Worm (Caenorhabditis elegans) whole organism, L1 larva: ENCODE results near the gene R13D11.10.

Source experiments
- C34B4.2 ChIP-seq: sonication (generic microtip); optimal IDR thresholded peaks from 2 replicates; lab custom pipeline; 2017; ENCODE audit warnings: mild to moderate bottlenecking, missing genetic modification characterization, missing compliant biosample characterization
- aha-1 ChIP-seq: fragments of 150-350 bp; optimal IDR thresholded peaks from 2 replicates; lab custom pipeline; 2014; ENCODE audit warnings: missing biosample characterization, missing genetic modification characterization
- aly-2 ChIP-seq: fragments of 150-350 bp; optimal IDR thresholded peaks from 2 replicates; lab custom pipeline; 2014; ENCODE audit warnings: missing biosample characterization, missing genetic modification characterization
- ama-1 ChIP-seq: fragments of 150-350 bp; optimal IDR thresholded peaks from 2 replicates; lab custom pipeline; 2014
- blmp-1 ChIP-seq: fragments of 150-350 bp; optimal IDR thresholded peaks from 2 replicates; lab custom pipeline; 2014; ENCODE audit warnings: missing biosample characterization, missing genetic modification characterization
- ceh-63 ChIP-seq: fragments of 200-800 bp; sonication (Bioruptor generic); optimal IDR thresholded peaks from 2 replicates; lab custom pipeline; 2018; ENCODE audit warnings: mild to moderate bottlenecking, missing genetic modification characterization, missing compliant biosample characterization
- ceh-8 ChIP-seq: fragments of 200-800 bp; sonication (Bioruptor generic); optimal IDR thresholded peaks from 2 replicates; lab custom pipeline; 2018; ENCODE audit warnings: mild to moderate bottlenecking, missing genetic modification characterization, moderate library complexity, missing compliant biosample characterization
- ceh-88 ChIP-seq: fragments of 200-800 bp; sonication (Bioruptor generic); IDR thresholded peaks from 2 replicates; pipeline ENCODE4 v1.3.6; 2022; ENCODE audit warnings: missing genetic modification characterization, missing compliant biosample characterization
- ceh-90 ChIP-seq: sonication (generic microtip); optimal IDR thresholded peaks from 2 replicates; lab custom pipeline; 2016; ENCODE audit warnings: missing genetic modification characterization, missing compliant biosample characterization
- dpl-1 ChIP-seq, 3 experiments: fragments of 150-350 bp in 2 of 3; sonication (generic microtip) in 1 of 3; optimal IDR thresholded peaks; 2 replicates each; lab custom pipeline; 2014 to 2017; ENCODE audit warnings: missing biosample characterization in 3 of 3, missing genetic modification characterization in 3 of 3, missing genetic modification reagents in 3 of 3
- efl-1 ChIP-seq, 4 experiments: fragments of 150-350 bp; optimal IDR thresholded peaks in 3 of 4; peaks in 1 of 4; 1 replicate in 1 of 4; 2 replicates in 3 of 4; lab custom pipeline; 2014; ENCODE audit warnings: missing biosample characterization in 2 of 4, missing genetic modification characterization in 2 of 4, missing genetic modification reagents in 2 of 4
- egl-13 ChIP-seq: sonication (generic microtip); optimal IDR thresholded peaks from 2 replicates; lab custom pipeline; 2016; ENCODE audit warnings: missing genotype, missing genetic modification reagents, missing genetic modification characterization, missing compliant biosample characterization
- ets-5 ChIP-seq: fragments of 200-800 bp; sonication (Bioruptor generic); IDR thresholded peaks from 2 replicates; pipeline ENCODE4 v1.3.6; 2022; ENCODE audit warnings: missing genetic modification characterization, missing compliant biosample characterization
- fkh-8 ChIP-seq: sonication (generic microtip); optimal IDR thresholded peaks from 2 replicates; lab custom pipeline; 2016; ENCODE audit warnings: mild to moderate bottlenecking, missing genetic modification characterization, missing compliant biosample characterization
- fos-1 ChIP-seq: fragments of 150-350 bp; optimal IDR thresholded peaks from 2 replicates; lab custom pipeline; 2014; ENCODE audit warnings: missing biosample characterization, missing genetic modification characterization
- hlh-4 ChIP-seq: sonication (generic microtip); optimal IDR thresholded peaks from 2 replicates; lab custom pipeline; 2016; ENCODE audit warnings: mild to moderate bottlenecking, missing genetic modification characterization, missing compliant biosample characterization
- jun-1 ChIP-seq: fragments of 150-350 bp; optimal IDR thresholded peaks from 2 replicates; lab custom pipeline; 2014; ENCODE audit warnings: missing biosample characterization, missing genetic modification reagents, missing genetic modification characterization
- lin-14 ChIP-seq: fragments of 200-800 bp; sonication (Bioruptor generic); optimal IDR thresholded peaks from 2 replicates; lab custom pipeline; 2018; ENCODE audit warnings: mild to moderate bottlenecking, missing genetic modification characterization, moderate library complexity, missing compliant biosample characterization
- lin-35 ChIP-seq, 2 experiments: fragments of 150-350 bp; optimal IDR thresholded peaks; 2 replicates each; lab custom pipeline; 2014; ENCODE audit warnings: missing biosample characterization in 2 of 2, missing genetic modification characterization in 2 of 2, missing genetic modification reagents in 2 of 2
- lin-39 ChIP-seq: fragments of 150-350 bp; optimal IDR thresholded peaks from 2 replicates; lab custom pipeline; 2014; ENCODE audit warnings: missing biosample characterization, missing genetic modification reagents, missing genetic modification characterization
- lsy-2 ChIP-seq, 2 experiments: fragments of 150-350 bp; optimal IDR thresholded peaks; 2 replicates each; lab custom pipeline; 2014; ENCODE audit warnings: missing biosample characterization in 2 of 2, missing genetic modification characterization in 2 of 2
- mab-9 ChIP-seq: fragments of 200-800 bp; sonication (Bioruptor generic); IDR thresholded peaks from 2 replicates; pipeline ENCODE4 v1.3.6; 2022; ENCODE audit warnings: missing genetic modification reagents, missing genetic modification characterization, missing compliant biosample characterization
- mef-2 ChIP-seq: fragments of 150-350 bp; optimal IDR thresholded peaks from 2 replicates; lab custom pipeline; 2014; ENCODE audit warnings: missing biosample characterization, missing genetic modification characterization
- mep-1 ChIP-seq: fragments of 150-350 bp; optimal IDR thresholded peaks from 2 replicates; lab custom pipeline; 2014; ENCODE audit warnings: missing biosample characterization, missing genetic modification characterization
- nhr-11 ChIP-seq: fragments of 150-350 bp; optimal IDR thresholded peaks from 2 replicates; lab custom pipeline; 2014; ENCODE audit warnings: missing biosample characterization, missing genetic modification characterization
- nhr-12 ChIP-seq: sonication (generic microtip); optimal IDR thresholded peaks from 2 replicates; lab custom pipeline; 2017; ENCODE audit warnings: missing biosample characterization, missing genetic modification characterization
- nhr-47 ChIP-seq: sonication (generic microtip); optimal IDR thresholded peaks from 2 replicates; lab custom pipeline; 2016; ENCODE audit warnings: mild to moderate bottlenecking, missing genetic modification characterization, moderate library complexity, missing compliant biosample characterization
- nhr-71 ChIP-seq: sonication (generic microtip); optimal IDR thresholded peaks from 2 replicates; lab custom pipeline; 2016; ENCODE audit warnings: mild to moderate bottlenecking, missing genetic modification characterization, moderate library complexity, missing compliant biosample characterization
- nhr-84 ChIP-seq: sonication (generic microtip); optimal IDR thresholded peaks from 2 replicates; lab custom pipeline; 2017; ENCODE audit warnings: missing biosample characterization, missing genetic modification characterization
- nhr-85 ChIP-seq: sonication (generic microtip); peaks from one replicate; lab custom pipeline; 2016; ENCODE audit warnings: missing genetic modification characterization, inconsistent platforms, missing compliant biosample characterization
- nhr-90 ChIP-seq: sonication (generic microtip); optimal IDR thresholded peaks from 2 replicates; lab custom pipeline; 2016; ENCODE audit warnings: mild to moderate bottlenecking, missing genetic modification characterization, missing compliant biosample characterization; ENCODE audit not compliant: poor library complexity
- pag-3 ChIP-seq: sonication (generic microtip); optimal IDR thresholded peaks from 2 replicates; lab custom pipeline; 2017; ENCODE audit warnings: missing genetic modification characterization, mild to moderate bottlenecking, missing compliant biosample characterization, antibody characterized with exemption, borderline replicate concordance; ENCODE audit not compliant: insufficient read depth
- pqm-1 ChIP-seq: sonication (generic microtip); optimal IDR thresholded peaks from 3 replicates; lab custom pipeline; 2017; ENCODE audit warnings: missing biosample characterization, missing genetic modification characterization
- skn-1 ChIP-seq: fragments of 150-350 bp; optimal IDR thresholded peaks from 2 replicates; lab custom pipeline; 2014; ENCODE audit warnings: missing biosample characterization, missing genetic modification characterization
- snu-23 ChIP-seq: sonication (generic microtip); optimal IDR thresholded peaks from 2 replicates; lab custom pipeline; 2016; ENCODE audit warnings: missing genetic modification characterization, missing compliant biosample characterization
- swsn-7 ChIP-seq: sonication (generic microtip); optimal IDR thresholded peaks from 2 replicates; lab custom pipeline; 2016; ENCODE audit warnings: missing genetic modification characterization, missing compliant biosample characterization
- tbx-2 ChIP-seq: sonication (generic microtip); optimal IDR thresholded peaks from 2 replicates; lab custom pipeline; 2016; ENCODE audit warnings: missing genetic modification characterization, missing compliant biosample characterization
- tlp-1 ChIP-seq: fragments of 150-350 bp; optimal IDR thresholded peaks from 2 replicates; lab custom pipeline; 2014; ENCODE audit warnings: missing biosample characterization, missing genetic modification characterization
- unc-130 ChIP-seq: fragments of 150-350 bp; optimal IDR thresholded peaks from 2 replicates; lab custom pipeline; 2017; ENCODE audit warnings: missing biosample characterization, missing genetic modification characterization, inconsistent platforms
- unc-62 ChIP-seq: fragments of 150-350 bp; optimal IDR thresholded peaks from 2 replicates; lab custom pipeline; 2014; ENCODE audit warnings: missing biosample characterization, missing genetic modification reagents, missing genetic modification characterization
- unc-86 ChIP-seq: sonication (generic microtip); optimal IDR thresholded peaks from 2 replicates; lab custom pipeline; 2016; ENCODE audit warnings: missing genetic modification characterization, missing compliant biosample characterization
- unc-98 ChIP-seq: fragments of 200-800 bp; sonication (Bioruptor generic); IDR thresholded peaks from 2 replicates; pipeline ENCODE4 v1.3.6; 2022; ENCODE audit warnings: missing genetic modification characterization, missing compliant biosample characterization
- vab-15 ChIP-seq: sonication (generic microtip); optimal IDR thresholded peaks from 2 replicates; lab custom pipeline; 2017; ENCODE audit warnings: missing genotype, mild to moderate bottlenecking, missing genetic modification characterization, missing compliant biosample characterization
- xbp-1 ChIP-seq: sonication (generic microtip); optimal IDR thresholded peaks from 2 replicates; lab custom pipeline; 2016; ENCODE audit warnings: missing genetic modification characterization, missing compliant biosample characterization
- ztf-4 ChIP-seq: fragments of 150-350 bp; optimal IDR thresholded peaks from 2 replicates; lab custom pipeline; 2014; ENCODE audit warnings: missing biosample characterization, missing genetic modification characterization

Gene R13D11.10

DNA sequence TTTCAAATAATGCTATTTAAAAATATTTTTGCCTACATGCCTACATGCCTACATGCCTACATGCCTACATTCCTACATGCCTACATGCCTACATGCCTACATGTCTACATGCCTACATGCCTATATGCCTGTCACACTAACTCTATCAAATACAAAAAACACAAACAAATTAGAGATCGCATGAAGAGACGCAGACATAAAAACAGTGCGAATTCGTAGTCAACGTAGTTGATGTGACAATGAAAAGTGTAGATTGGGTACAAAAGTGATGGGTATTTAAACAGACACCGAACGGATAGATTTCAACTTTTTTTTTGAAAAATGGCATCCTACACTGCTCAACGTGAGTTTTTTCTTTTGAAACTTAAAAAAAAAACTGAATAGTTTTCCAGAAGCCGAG, 35.7 kb downstream of the R13D11.10 start, which contains the start of gene R09E12.9 (continued):
- TF ChIP-seq mab-9 (GFP tag; lab: Robert Waterston, UW) (no peak), dpl-1 (GFP tag; optimal IDR thresholded peaks at IDR 0.05; lab: Kevin White, UChicago) (peak in 2 of 3 experiments; percentile 24 to 26), lin-39 (no peak), unc-86 (no peak), lin-35 (GFP tag; optimal IDR thresholded peaks at IDR 0.05; lab: Kevin White, UChicago) (peak; percentile 6 to 57), nhr-11 (tag; lab: Kevin White, UChicago) (no peak), xbp-1 (tag; lab: Kevin White, UChicago) (no peak), tlp-1 (no peak), vab-15 (no peak), aha-1 (no peak), ceh-88 (GFP tag; lab: Robert Waterston, UW) (no peak), snu-23 (GFP tag; lab: Kevin White, UChicago) (peak; percentile 63), jun-1 (tag; lab: Kevin White, UChicago) (no peak), lsy-2 (tag; optimal IDR thresholded peaks at IDR 0.05; lab: Kevin White, UChicago) (no peak), fkh-8 (tag; lab: Kevin White, UChicago) (no peak), nhr-84 (tag; lab: Kevin White, UChicago) (no peak), hlh-4 (no peak), C34B4.2 (no peak), unc-98 (GFP tag; lab: Robert Waterston, UW) (no peak), ceh-90 (tag; lab: Kevin White, UChicago) (no peak), pag-3 (tag; lab: Kevin White, UChicago) (no peak), nhr-47 (tag; lab: Kevin White, UChicago) (no peak), ceh-8 (GFP tag; lab: Kevin White, UChicago) (no peak), fos-1 (tag; lab: Kevin White, UChicago) (no peak), ama-1 (lab: Kevin White, UChicago) (no peak), ceh-63 (GFP tag; lab: Kevin White, UChicago) (no peak), skn-1 (no peak), tbx-2 (no peak), nhr-90 (peak; percentile 29), pqm-1 (tag; lab: Kevin White, UChicago) (no peak), ets-5 (GFP tag; lab: Robert Waterston, UW) (no peak), unc-62 (no peak), unc-130 (tag; lab: Kevin White, UChicago) (no peak), egl-13 (tag; lab: Kevin White, UChicago) (no peak), lin-14 (no peak), nhr-12 (no peak), aly-2 (tag; lab: Kevin White, UChicago) (no peak), mef-2 (tag; lab: Kevin White, UChicago) (no peak)

DNA sequence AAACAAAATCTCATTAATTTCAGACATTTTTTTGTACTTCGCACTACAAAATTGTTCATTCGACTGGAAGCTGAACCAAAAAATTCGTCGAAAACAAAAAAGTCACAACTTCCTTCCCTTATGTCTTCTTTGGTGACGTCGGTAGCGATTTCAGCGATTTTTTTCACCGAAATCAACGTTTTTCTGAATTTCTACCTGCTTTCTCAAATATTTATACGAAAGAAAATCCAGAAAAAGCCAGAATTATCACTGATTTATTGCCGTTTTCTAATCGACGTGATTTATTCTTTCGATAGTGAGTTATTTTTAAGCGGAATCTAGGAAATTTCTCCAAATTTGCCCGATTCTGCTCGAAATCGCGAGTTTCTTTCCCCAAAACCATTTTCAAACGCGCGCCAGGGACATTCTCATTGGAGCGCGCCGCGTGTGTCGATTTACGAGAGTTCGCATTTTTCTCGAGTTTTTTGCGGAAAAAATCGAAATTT, 38.1 kb downstream of the R13D11.10 start, which contains the start of gene srbc-58:
Gene srbc-58 (plus strand): TSS at position 121 of the 485 bp plus-strand sequence.
- TF ChIP-seq snu-23 (GFP tag; lab: Kevin White, UChicago) (peak; percentile 24), blmp-1 (tag; lab: Kevin White, UChicago) (no peak), ztf-4 (no peak), mep-1 (tag; lab: Kevin White, UChicago) (peak; percentile 27), lsy-2 (tag; optimal IDR thresholded peaks at IDR 0.05; lab: Kevin White, UChicago) (peak in 1 of 2 experiments; percentile 11), efl-1 (optimal IDR thresholded peaks at IDR 0.05; lab: Kevin White, UChicago) (peak in 1 of 2 experiments; percentile 70), efl-1 (GFP tag; optimal IDR thresholded peaks at IDR 0.05 in 1 of 2; lab: Kevin White, UChicago) (peak; percentile 61 to 93), dpl-1 (GFP tag; optimal IDR thresholded peaks at IDR 0.05; lab: Kevin White, UChicago) (peak in 2 of 3 experiments; percentile 17 to 61), nhr-71 (tag; lab: Kevin White, UChicago) (peak; percentile 34), lin-35 (GFP tag; optimal IDR thresholded peaks at IDR 0.05; lab: Kevin White, UChicago) (peak in 1 of 2 experiments; percentile 63), swsn-7 (tag; lab: Kevin White, UChicago) (peak; percentile 5), xbp-1 (tag; lab: Kevin White, UChicago) (peak; percentile 5), ama-1 (lab: Kevin White, UChicago) (peak; percentile 79), pag-3 (tag; lab: Kevin White, UChicago) (no peak), nhr-85 (tag; lab: Kevin White, UChicago) (peak; percentile 72), unc-98 (GFP tag; lab: Robert Waterston, UW) (no peak), aly-2 (tag; lab: Kevin White, UChicago) (peak; percentile 66), egl-13 (tag; lab: Kevin White, UChicago) (no peak)
